Worm (Caenorhabditis elegans) whole organism, L1 larva: Measurements from ENCODE around the gene F53F8.5.

Experiments used
- C16A3.4 ChIP-seq: fragments of 150-350 bp; optimal IDR thresholded peaks from 2 replicates; lab custom pipeline; 2014; ENCODE audit warnings: missing biosample characterization, missing genetic modification characterization
- Y116A8C.19 ChIP-seq: sonication (generic microtip); optimal IDR thresholded peaks from 2 replicates; lab custom pipeline; 2016; ENCODE audit warnings: missing compliant biosample characterization, missing genetic modification characterization, borderline replicate concordance
- aha-1 ChIP-seq: fragments of 150-350 bp; optimal IDR thresholded peaks from 2 replicates; lab custom pipeline; 2014; ENCODE audit warnings: missing biosample characterization, missing genetic modification characterization
- aly-2 ChIP-seq: fragments of 150-350 bp; optimal IDR thresholded peaks from 2 replicates; lab custom pipeline; 2014; ENCODE audit warnings: missing biosample characterization, missing genetic modification characterization
- ama-1 ChIP-seq: fragments of 150-350 bp; optimal IDR thresholded peaks from 2 replicates; lab custom pipeline; 2014
- blmp-1 ChIP-seq: fragments of 150-350 bp; optimal IDR thresholded peaks from 2 replicates; lab custom pipeline; 2014; ENCODE audit warnings: missing biosample characterization, missing genetic modification characterization
- ceh-8 ChIP-seq: fragments of 200-800 bp; sonication (Bioruptor generic); optimal IDR thresholded peaks from 2 replicates; lab custom pipeline; 2018; ENCODE audit warnings: mild to moderate bottlenecking, missing genetic modification characterization, moderate library complexity, missing compliant biosample characterization
- ceh-82 ChIP-seq, 3 experiments: fragments of 150-350 bp in 1 of 3; sonication (generic microtip) in 2 of 3; optimal IDR thresholded peaks; 2 replicates each; lab custom pipeline; 2014 to 2017; ENCODE audit warnings: missing biosample characterization in 3 of 3, missing genetic modification characterization in 3 of 3
- ceh-90 ChIP-seq: sonication (generic microtip); optimal IDR thresholded peaks from 2 replicates; lab custom pipeline; 2016; ENCODE audit warnings: missing genetic modification characterization, missing compliant biosample characterization
- ces-1 ChIP-seq: fragments of 150-350 bp; optimal IDR thresholded peaks from 2 replicates; lab custom pipeline; 2014; ENCODE audit warnings: missing biosample characterization, missing genetic modification reagents, missing genetic modification characterization
- dpl-1 ChIP-seq, 3 experiments: fragments of 150-350 bp in 2 of 3; sonication (generic microtip) in 1 of 3; optimal IDR thresholded peaks; 2 replicates each; lab custom pipeline; 2014 to 2017; ENCODE audit warnings: missing biosample characterization in 3 of 3, missing genetic modification characterization in 3 of 3, missing genetic modification reagents in 3 of 3
- efl-1 ChIP-seq, 4 experiments: fragments of 150-350 bp; optimal IDR thresholded peaks in 3 of 4; peaks in 1 of 4; 1 replicate in 1 of 4; 2 replicates in 3 of 4; lab custom pipeline; 2014; ENCODE audit warnings: missing biosample characterization in 2 of 4, missing genetic modification characterization in 2 of 4, missing genetic modification reagents in 2 of 4
- egl-27 ChIP-seq, 2 experiments: fragments of 150-350 bp in 1 of 2; sonication (generic microtip); optimal IDR thresholded peaks; 3 replicates each; lab custom pipeline; 2017 to 2018; ENCODE audit warnings: missing biosample characterization in 2 of 2, missing genetic modification characterization in 2 of 2, missing genetic modification reagents in 2 of 2
- elt-3 ChIP-seq, 6 experiments: fragments of 150-350 bp in 1 of 6; sonication (generic microtip); optimal IDR thresholded peaks; 2 replicates each; lab custom pipeline; 2017 to 2018; ENCODE audit warnings: missing biosample characterization in 6 of 6, missing genetic modification characterization in 6 of 6, inconsistent platforms in 1 of 6
- ets-5 ChIP-seq: fragments of 200-800 bp; sonication (Bioruptor generic); IDR thresholded peaks from 2 replicates; pipeline ENCODE4 v1.3.6; 2022; ENCODE audit warnings: missing genetic modification characterization, missing compliant biosample characterization
- fkh-10 ChIP-seq: sonication (generic microtip); optimal IDR thresholded peaks from 2 replicates; lab custom pipeline; 2017; ENCODE audit warnings: missing biosample characterization, missing genetic modification reagents, missing genetic modification characterization
- fkh-4 ChIP-seq: sonication (generic microtip); optimal IDR thresholded peaks from 2 replicates; lab custom pipeline; 2016; ENCODE audit warnings: missing compliant biosample characterization, missing genetic modification characterization, borderline replicate concordance
- grh-1 ChIP-seq: fragments of 200-800 bp; sonication (Bioruptor generic); IDR thresholded peaks from 2 replicates; pipeline ENCODE4 v1.3.6; 2022; ENCODE audit warnings: missing genetic modification reagents, missing genetic modification characterization, missing compliant biosample characterization
- hpl-2 ChIP-seq: fragments of 150-350 bp; optimal IDR thresholded peaks from 2 replicates; lab custom pipeline; 2014; ENCODE audit warnings: missing biosample characterization, missing genetic modification reagents, missing genetic modification characterization
- lin-13 ChIP-seq: fragments of 150-350 bp; optimal IDR thresholded peaks from 2 replicates; lab custom pipeline; 2014; ENCODE audit warnings: missing biosample characterization, missing genetic modification reagents, missing genetic modification characterization
- lin-14 ChIP-seq: fragments of 200-800 bp; sonication (Bioruptor generic); optimal IDR thresholded peaks from 2 replicates; lab custom pipeline; 2018; ENCODE audit warnings: mild to moderate bottlenecking, missing genetic modification characterization, moderate library complexity, missing compliant biosample characterization
- lin-35 ChIP-seq, 2 experiments: fragments of 150-350 bp; optimal IDR thresholded peaks; 2 replicates each; lab custom pipeline; 2014; ENCODE audit warnings: missing biosample characterization in 2 of 2, missing genetic modification characterization in 2 of 2, missing genetic modification reagents in 2 of 2
- lin-39 ChIP-seq: fragments of 150-350 bp; optimal IDR thresholded peaks from 2 replicates; lab custom pipeline; 2014; ENCODE audit warnings: missing biosample characterization, missing genetic modification reagents, missing genetic modification characterization
- lsy-2 ChIP-seq, 2 experiments: fragments of 150-350 bp; optimal IDR thresholded peaks; 2 replicates each; lab custom pipeline; 2014; ENCODE audit warnings: missing biosample characterization in 2 of 2, missing genetic modification characterization in 2 of 2
- mab-9 ChIP-seq: fragments of 200-800 bp; sonication (Bioruptor generic); IDR thresholded peaks from 2 replicates; pipeline ENCODE4 v1.3.6; 2022; ENCODE audit warnings: missing genetic modification reagents, missing genetic modification characterization, missing compliant biosample characterization
- mdl-1 ChIP-seq, 2 experiments: fragments of 150-350 bp; optimal IDR thresholded peaks; 2 replicates each; lab custom pipeline; 2014 to 2017; ENCODE audit warnings: missing biosample characterization in 2 of 2, missing genetic modification characterization in 2 of 2, inconsistent platforms in 1 of 2
- mef-2 ChIP-seq: fragments of 150-350 bp; optimal IDR thresholded peaks from 2 replicates; lab custom pipeline; 2014; ENCODE audit warnings: missing biosample characterization, missing genetic modification characterization
- nhr-19 ChIP-seq: fragments of 200-800 bp; sonication (Bioruptor generic); conservative IDR thresholded peaks from 2 replicates; pipeline ENCODE4 v1.3.6; 2022; ENCODE audit warnings: missing genetic modification characterization, missing compliant biosample characterization
- nhr-20 ChIP-seq: sonication (generic microtip); optimal IDR thresholded peaks from 2 replicates; lab custom pipeline; 2016; ENCODE audit warnings: mild to moderate bottlenecking, missing genetic modification characterization, missing compliant biosample characterization
- nhr-28 ChIP-seq: fragments of 150-350 bp; optimal IDR thresholded peaks from 2 replicates; lab custom pipeline; 2014; ENCODE audit warnings: missing biosample characterization, missing genetic modification characterization
- nhr-47 ChIP-seq: sonication (generic microtip); optimal IDR thresholded peaks from 2 replicates; lab custom pipeline; 2016; ENCODE audit warnings: mild to moderate bottlenecking, missing genetic modification characterization, moderate library complexity, missing compliant biosample characterization
- nhr-71 ChIP-seq: sonication (generic microtip); optimal IDR thresholded peaks from 2 replicates; lab custom pipeline; 2016; ENCODE audit warnings: mild to moderate bottlenecking, missing genetic modification characterization, moderate library complexity, missing compliant biosample characterization
- nhr-77 ChIP-seq: fragments of 150-350 bp; optimal IDR thresholded peaks from 2 replicates; lab custom pipeline; 2014; ENCODE audit warnings: missing biosample characterization, missing genetic modification characterization
- nhr-85 ChIP-seq: sonication (generic microtip); peaks from one replicate; lab custom pipeline; 2016; ENCODE audit warnings: missing genetic modification characterization, inconsistent platforms, missing compliant biosample characterization
- nhr-90 ChIP-seq: sonication (generic microtip); optimal IDR thresholded peaks from 2 replicates; lab custom pipeline; 2016; ENCODE audit warnings: mild to moderate bottlenecking, missing genetic modification characterization, missing compliant biosample characterization; ENCODE audit not compliant: poor library complexity
- pag-3 ChIP-seq: sonication (generic microtip); optimal IDR thresholded peaks from 2 replicates; lab custom pipeline; 2017; ENCODE audit warnings: missing genetic modification characterization, mild to moderate bottlenecking, missing compliant biosample characterization, antibody characterized with exemption, borderline replicate concordance; ENCODE audit not compliant: insufficient read depth
- skn-1 ChIP-seq: fragments of 150-350 bp; optimal IDR thresholded peaks from 2 replicates; lab custom pipeline; 2014; ENCODE audit warnings: missing biosample characterization, missing genetic modification characterization
- snpc-4 ChIP-seq: fragments of 150-350 bp; optimal IDR thresholded peaks from 2 replicates; lab custom pipeline; 2014; ENCODE audit warnings: missing biosample characterization, missing genetic modification characterization
- snu-23 ChIP-seq: sonication (generic microtip); optimal IDR thresholded peaks from 2 replicates; lab custom pipeline; 2016; ENCODE audit warnings: missing genetic modification characterization, missing compliant biosample characterization
- sptf-1 ChIP-seq: fragments of 150-350 bp; optimal IDR thresholded peaks from 2 replicates; lab custom pipeline; 2014; ENCODE audit warnings: missing biosample characterization, missing genetic modification characterization
- sup-37 ChIP-seq: fragments of 200-800 bp; sonication (Bioruptor generic); optimal IDR thresholded peaks from 2 replicates; lab custom pipeline; 2018; ENCODE audit warnings: mild to moderate bottlenecking, missing genetic modification characterization, missing compliant biosample characterization
- swsn-7 ChIP-seq: sonication (generic microtip); optimal IDR thresholded peaks from 2 replicates; lab custom pipeline; 2016; ENCODE audit warnings: missing genetic modification characterization, missing compliant biosample characterization
- tbx-2 ChIP-seq: sonication (generic microtip); optimal IDR thresholded peaks from 2 replicates; lab custom pipeline; 2016; ENCODE audit warnings: missing genetic modification characterization, missing compliant biosample characterization
- tlp-1 ChIP-seq: fragments of 150-350 bp; optimal IDR thresholded peaks from 2 replicates; lab custom pipeline; 2014; ENCODE audit warnings: missing biosample characterization, missing genetic modification characterization
- unc-98 ChIP-seq: fragments of 200-800 bp; sonication (Bioruptor generic); IDR thresholded peaks from 2 replicates; pipeline ENCODE4 v1.3.6; 2022; ENCODE audit warnings: missing genetic modification characterization, missing compliant biosample characterization
- vab-15 ChIP-seq: sonication (generic microtip); optimal IDR thresholded peaks from 2 replicates; lab custom pipeline; 2017; ENCODE audit warnings: missing genotype, mild to moderate bottlenecking, missing genetic modification characterization, missing compliant biosample characterization
- xbp-1 ChIP-seq: sonication (generic microtip); optimal IDR thresholded peaks from 2 replicates; lab custom pipeline; 2016; ENCODE audit warnings: missing genetic modification characterization, missing compliant biosample characterization
- ztf-4 ChIP-seq: fragments of 150-350 bp; optimal IDR thresholded peaks from 2 replicates; lab custom pipeline; 2014; ENCODE audit warnings: missing biosample characterization, missing genetic modification characterization

The F53F8.5 gene

DNA sequence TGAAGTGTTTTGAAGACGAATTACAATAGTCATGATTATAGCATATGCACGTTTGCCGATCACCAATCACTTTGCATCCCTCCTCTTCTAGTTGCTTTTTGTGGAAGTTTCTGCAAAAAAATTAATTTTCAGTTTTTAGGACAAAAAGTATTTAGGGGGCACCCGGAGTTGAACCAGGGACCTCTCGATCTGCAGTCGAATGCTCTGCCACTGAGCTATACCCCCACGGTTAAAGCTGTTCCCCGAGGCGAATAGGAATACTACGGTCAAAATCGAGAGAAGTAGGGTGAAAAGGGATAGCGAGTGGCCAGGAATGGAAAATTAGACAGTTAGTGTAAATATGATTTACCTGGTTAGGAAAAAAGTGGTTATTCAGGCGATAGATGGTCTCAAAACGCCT is 9.9 kb downstream of the F53F8.5 start (continued):
- TF ChIP-seq nhr-77 (tag; lab: Kevin White, UChicago), result no peak
- no peak for TF ChIP-seq C16A3.4 (tag; lab: Kevin White, UChicago)
- TF ChIP-seq xbp-1, result peak; percentile 15
- TF ChIP-seq mdl-1 (tag; optimal IDR thresholded peaks at IDR 0.05; lab: Kevin White, UChicago), result peak in 1 of 2 experiments; percentile 20
- peak; percentile 23 for TF ChIP-seq lin-14 (GFP tag; lab: Kevin White, UChicago)
- TF ChIP-seq hpl-2, result peak; percentile 6
- TF ChIP-seq Y116A8C.19 (tag; lab: Kevin White, UChicago), result no peak
- TF ChIP-seq lsy-2 (tag; optimal IDR thresholded peaks at IDR 0.05; lab: Kevin White, UChicago), result peak; percentile 4 to 53
- peak; percentile 15 for TF ChIP-seq snpc-4 (tag; lab: Kevin White, UChicago)
- TF ChIP-seq nhr-90 (tag; lab: Kevin White, UChicago), result peak; percentile 64
- TF ChIP-seq ama-1 (lab: Kevin White, UChicago), result no peak
- TF ChIP-seq lin-35 (GFP tag; optimal IDR thresholded peaks at IDR 0.05; lab: Kevin White, UChicago), result peak; percentile 12 to 47
- no peak for TF ChIP-seq ces-1 (GFP tag; lab: Kevin White, UChicago)
- peak; percentile 58 for TF ChIP-seq nhr-71 (tag; lab: Kevin White, UChicago)
- peak; percentile 2 to 18 for TF ChIP-seq efl-1 (optimal IDR thresholded peaks at IDR 0.05; lab: Kevin White, UChicago)
- TF ChIP-seq efl-1 (GFP tag; optimal IDR thresholded peaks at IDR 0.05 in 1 of 2; lab: Kevin White, UChicago), result peak in 1 of 2 experiments; percentile 91
- no peak for TF ChIP-seq ceh-90
- no peak for TF ChIP-seq egl-27 (tag; optimal IDR thresholded peaks at IDR 0.05; lab: Kevin White, UChicago)
- TF ChIP-seq nhr-19 (GFP tag; lab: Robert Waterston, UW), result peak; percentile 30; the same call in 1 of the 2 replicates
- no peak for TF ChIP-seq fkh-4 (tag; lab: Kevin White, UChicago)
- no peak for TF ChIP-seq aha-1
- TF ChIP-seq vab-15, result no peak
- TF ChIP-seq nhr-20 (tag; lab: Kevin White, UChicago), result peak; percentile 45
- peak; percentile 67 for TF ChIP-seq nhr-47 (tag; lab: Kevin White, UChicago)
- no peak for TF ChIP-seq sptf-1 (tag; lab: Kevin White, UChicago)
- no peak for TF ChIP-seq sup-37 (GFP tag; lab: Kevin White, UChicago)
- no peak for TF ChIP-seq unc-98 (GFP tag; lab: Robert Waterston, UW)
- no peak for TF ChIP-seq lin-13
- TF ChIP-seq mab-9 (GFP tag; lab: Robert Waterston, UW), result no peak
- TF ChIP-seq tbx-2 (tag; lab: Kevin White, UChicago), result peak; percentile 10
- peak in 1 of 3 experiments; percentile 4 for TF ChIP-seq ceh-82 (tag; optimal IDR thresholded peaks at IDR 0.05; lab: Kevin White, UChicago)
- TF ChIP-seq swsn-7 (tag; lab: Kevin White, UChicago), result peak; percentile 40
- peak; percentile 12 for TF ChIP-seq lin-39 (tag; lab: Kevin White, UChicago)
- TF ChIP-seq ceh-8 (GFP tag; lab: Kevin White, UChicago), result no peak
- TF ChIP-seq dpl-1 (GFP tag; optimal IDR thresholded peaks at IDR 0.05; lab: Kevin White, UChicago), result peak in 1 of 3 experiments; percentile 17
- no peak for TF ChIP-seq fkh-10
- no peak for TF ChIP-seq nhr-28 (tag; lab: Kevin White, UChicago)

DNA sequence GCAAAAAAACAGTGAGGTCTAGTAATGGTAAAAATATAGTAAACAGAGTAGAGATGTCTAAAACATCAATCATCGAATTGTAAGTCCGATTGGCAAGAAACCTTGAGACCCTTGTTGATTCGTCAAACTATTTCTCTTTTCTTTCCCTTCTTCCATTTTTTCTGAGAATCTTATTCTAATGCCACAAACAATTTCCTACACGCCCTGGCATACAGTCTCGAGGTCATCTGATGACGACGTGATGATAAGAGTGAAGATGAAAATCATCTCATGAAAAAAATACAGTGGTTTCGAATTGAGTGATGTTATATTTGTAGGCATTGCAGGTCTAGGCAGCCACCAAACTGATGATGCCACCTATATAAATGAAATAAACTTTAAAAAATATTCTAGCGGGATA is 10.9 kb downstream of the F53F8.5 start:
- TF ChIP-seq C16A3.4 (tag; lab: Kevin White, UChicago) (no peak), elt-3 (tag; optimal IDR thresholded peaks at IDR 0.05; lab: Kevin White, UChicago) (peak in 4 of 6 experiments; percentile 44 to 78 (median 66)), nhr-71 (tag; lab: Kevin White, UChicago) (peak; percentile 56), lin-13 (peak; percentile 23), lin-14 (GFP tag; lab: Kevin White, UChicago) (peak; percentile 69), nhr-77 (tag; lab: Kevin White, UChicago) (no peak), efl-1 (optimal IDR thresholded peaks at IDR 0.05; lab: Kevin White, UChicago) (no peak), efl-1 (GFP tag; optimal IDR thresholded peaks at IDR 0.05 in 1 of 2; lab: Kevin White, UChicago) (no peak), nhr-19 (GFP tag; lab: Robert Waterston, UW) (peak; percentile 9; the same call in 1 of the 2 replicates), nhr-90 (tag; lab: Kevin White, UChicago) (peak; percentile 26), blmp-1 (tag; lab: Kevin White, UChicago) (peak; percentile 57), ets-5 (no peak), ztf-4 (tag; lab: Kevin White, UChicago) (no peak), tlp-1 (tag; lab: Kevin White, UChicago) (no peak), dpl-1 (GFP tag; optimal IDR thresholded peaks at IDR 0.05; lab: Kevin White, UChicago) (peak in 1 of 3 experiments; percentile 17), ceh-82 (tag; optimal IDR thresholded peaks at IDR 0.05; lab: Kevin White, UChicago) (no peak), tbx-2 (tag; lab: Kevin White, UChicago) (peak; percentile 5), nhr-28 (tag; lab: Kevin White, UChicago) (no peak), grh-1 (GFP tag; lab: Robert Waterston, UW) (no peak), lin-35 (GFP tag; optimal IDR thresholded peaks at IDR 0.05; lab: Kevin White, UChicago) (peak in 1 of 2 experiments; percentile 8), nhr-20 (tag; lab: Kevin White, UChicago) (peak; percentile 70), nhr-85 (peak; percentile 96), mdl-1 (tag; optimal IDR thresholded peaks at IDR 0.05; lab: Kevin White, UChicago) (peak in 1 of 2 experiments; percentile 25), skn-1 (peak; percentile 8), pag-3 (tag; lab: Kevin White, UChicago) (peak; percentile 91), fkh-10 (no peak), aly-2 (no peak), snu-23 (GFP tag; lab: Kevin White, UChicago) (peak; percentile 68), mef-2 (tag; lab: Kevin White, UChicago) (no peak)
